Worm (Caenorhabditis elegans): ENCODE measurements around the gene H20E11.2.

DNA sequence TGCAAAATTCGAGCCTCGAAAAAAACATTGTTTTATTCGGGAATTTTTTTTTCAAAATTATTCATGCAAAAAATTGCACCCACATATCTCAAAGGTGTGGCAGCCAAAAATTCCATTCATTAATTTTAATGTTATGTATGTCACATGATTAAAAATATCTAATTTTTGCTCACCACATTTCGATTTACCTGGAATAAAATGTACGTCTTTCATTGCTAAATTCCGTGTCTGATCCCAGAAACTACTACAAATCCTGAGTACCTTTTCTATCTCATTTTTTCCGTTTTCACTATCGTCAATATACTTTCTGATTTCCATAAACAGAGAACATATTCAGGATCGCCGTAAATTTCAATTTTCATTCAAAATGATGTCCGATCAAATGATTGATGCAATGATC lies 45.4 kb downstream of the H20E11.2 start, which contains the start of gene srx-19:
- TF ChIP-seq ets-7 (tag; optimal IDR thresholded peaks at IDR 0.05) (no peak), pes-1 (GFP tag; IDR thresholded peaks at IDR 0.05) (no peak), scrt-1 (GFP tag; IDR thresholded peaks at IDR 0.05) (no peak), ceh-13 (GFP tag; optimal IDR thresholded peaks at IDR 0.05) (no peak), aly-1 (tag; optimal IDR thresholded peaks at IDR 0.05) (no peak), ama-1 (optimal IDR thresholded peaks at IDR 0.05) (no peak), hmbx-1 (tag; optimal IDR thresholded peaks at IDR 0.05) (no peak)
